Fruit fly (Drosophila melanogaster) whole organism, wandering third instar larva: ENCODE data around the gene mura.

ENCODE experiments used
- Abd-B ChIP-seq: fragments of >200 bp; optimal IDR thresholded peaks from 2 replicates; lab custom pipeline; 2017; ENCODE audit warnings: missing biosample characterization, missing genetic modification characterization
- CG32264 ChIP-seq: fragments of 200-800 bp; sonication (Bioruptor generic); optimal IDR thresholded peaks from 2 replicates; lab custom pipeline; 2016; ENCODE audit warnings: missing biosample characterization, missing genetic modification characterization
- CG9705 ChIP-seq: fragments of 200-800 bp; sonication (Bioruptor generic); optimal IDR thresholded peaks from 2 replicates; lab custom pipeline; 2018; ENCODE audit warnings: missing biosample characterization, mild to moderate bottlenecking, missing genetic modification characterization
- CrebA ChIP-seq: fragments of 200-800 bp; sonication (Bioruptor generic); optimal IDR thresholded peaks from 2 replicates; lab custom pipeline; 2016; ENCODE audit warnings: missing biosample characterization, mild to moderate bottlenecking, missing genetic modification characterization, borderline replicate concordance
- Dfd ChIP-seq: fragments of >200 bp; optimal IDR thresholded peaks from 2 replicates; lab custom pipeline; 2017; ENCODE audit warnings: missing biosample characterization, missing genetic modification characterization
- Dif ChIP-seq: fragments of 200-275, 200-300 bp; sonication (Bioruptor generic); optimal IDR thresholded peaks from 2 replicates; lab custom pipeline; 2018; ENCODE audit warnings: missing biosample characterization, missing genetic modification characterization; ENCODE audit not compliant: partially characterized antibody
- GATAd ChIP-seq: sonication (Bioruptor generic); optimal IDR thresholded peaks from 2 replicates; lab custom pipeline; 2016; ENCODE audit warnings: missing biosample characterization, missing genetic modification characterization
- HLH106 ChIP-seq: fragments of 200-800 bp; optimal IDR thresholded peaks from 3 replicates; lab custom pipeline; 2019; ENCODE audit warnings: missing biosample characterization, mild to moderate bottlenecking, missing genetic modification characterization, moderate library complexity
- Hnf4 ChIP-seq: fragments of 200-800 bp; sonication (Bioruptor generic); optimal IDR thresholded peaks from 2 replicates; lab custom pipeline; 2016; ENCODE audit warnings: missing biosample characterization, mild to moderate bottlenecking, missing genetic modification characterization
- Hr78 ChIP-seq: fragments of >200 bp; optimal IDR thresholded peaks from 2 replicates; lab custom pipeline; 2017; ENCODE audit warnings: missing biosample characterization, missing genetic modification characterization
- Hr83 ChIP-seq: fragments of 200-300 bp; sonication (Bioruptor generic); optimal IDR thresholded peaks from 2 replicates; lab custom pipeline; 2016; ENCODE audit warnings: missing biosample characterization, mild to moderate bottlenecking, missing genetic modification characterization, moderate library complexity; ENCODE audit not compliant: poor library complexity, severe bottlenecking
- Jra ChIP-seq: sonication (Bioruptor generic); optimal IDR thresholded peaks from 2 replicates; lab custom pipeline; 2016; ENCODE audit warnings: missing biosample characterization, missing genetic modification characterization
- Mio ChIP-seq: sonication (Bioruptor generic); optimal IDR thresholded peaks from 2 replicates; lab custom pipeline; 2016; ENCODE audit warnings: missing biosample characterization, missing genetic modification characterization
- Myc ChIP-seq: fragments of >200 bp; optimal IDR thresholded peaks from 2 replicates; lab custom pipeline; 2017
- N ChIP-seq: fragments of >200 bp; optimal IDR thresholded peaks from 2 replicates; lab custom pipeline; 2018; ENCODE audit warnings: missing biosample characterization, missing external identifiers, missing genetic modification characterization
- OdsH ChIP-seq: fragments of 200-800 bp; sonication (Bioruptor generic); optimal IDR thresholded peaks from 2 replicates; lab custom pipeline; 2016; ENCODE audit warnings: missing biosample characterization, mild to moderate bottlenecking, missing genetic modification characterization
- Rel ChIP-seq, 2 experiments: fragments of 200-800 bp; sonication (Bioruptor generic) in 1 of 2; optimal IDR thresholded peaks; 2 replicates in 1 of 2; 3 replicates in 1 of 2; lab custom pipeline; 2016 to 2019; ENCODE audit warnings: mild to moderate bottlenecking in 2 of 2, missing biosample characterization in 2 of 2, missing genetic modification characterization in 2 of 2, moderate library complexity in 1 of 2
- Sp1 ChIP-seq: fragments of 200-800 bp; sonication (Bioruptor generic); optimal IDR thresholded peaks from 3 replicates; lab custom pipeline; 2019; ENCODE audit warnings: missing biosample characterization, mild to moderate bottlenecking, missing genetic modification characterization, moderate library complexity
- Vsx2 ChIP-seq: fragments of 200-300, 225-300 bp; sonication (Bioruptor generic); optimal IDR thresholded peaks from 2 replicates; lab custom pipeline; 2018; ENCODE audit warnings: missing biosample characterization, missing genetic modification characterization; ENCODE audit not compliant: partially characterized antibody
- br ChIP-seq: fragments of 200-800 bp; sonication (Bioruptor generic); optimal IDR thresholded peaks from 2 replicates; lab custom pipeline; 2016; ENCODE audit warnings: missing biosample characterization, missing genetic modification characterization
- brk ChIP-seq: fragments of 200-800 bp; sonication (Bioruptor generic); optimal IDR thresholded peaks from 2 replicates; lab custom pipeline; 2016; ENCODE audit warnings: missing biosample characterization, mild to moderate bottlenecking, missing genetic modification characterization
- dl ChIP-seq, 2 experiments: fragments of 175-275, 200-275 bp in 1 of 2; fragments of 200-275 bp in 1 of 2; sonication (Bioruptor generic); optimal IDR thresholded peaks; lab custom pipeline; 2018; ENCODE audit warnings: mild to moderate bottlenecking in 2 of 2, missing biosample characterization in 2 of 2, missing genetic modification characterization in 2 of 2, moderate library complexity in 2 of 2; ENCODE audit not compliant: partially characterized antibody in 2 of 2, insufficient read depth in 1 of 2
- dmrt93B ChIP-seq: fragments of 200-800 bp; sonication (Bioruptor generic); optimal IDR thresholded peaks from 2 replicates; lab custom pipeline; 2018; ENCODE audit warnings: missing biosample characterization, mild to moderate bottlenecking, missing genetic modification characterization
- dsf ChIP-seq: sonication (Bioruptor generic); optimal IDR thresholded peaks from 2 replicates; lab custom pipeline; 2016; ENCODE audit warnings: missing biosample characterization, missing genetic modification characterization, borderline replicate concordance
- ey ChIP-seq: fragments of 200-800 bp; sonication (Bioruptor generic); optimal IDR thresholded peaks from 2 replicates; lab custom pipeline; 2016; ENCODE audit warnings: missing biosample characterization, missing genetic modification characterization
- foxo ChIP-seq, 2 experiments: fragments of 200-800 bp; sonication (Bioruptor generic); optimal IDR thresholded peaks; 2 replicates in 1 of 2; 3 replicates in 1 of 2; lab custom pipeline; 2016 to 2017; ENCODE audit warnings: missing biosample characterization in 2 of 2, missing genetic modification characterization in 2 of 2
- fru ChIP-seq: fragments of 200-800 bp; sonication (Bioruptor generic); optimal IDR thresholded peaks from 3 replicates; lab custom pipeline; 2016; ENCODE audit warnings: missing biosample characterization, mild to moderate bottlenecking, missing genetic modification characterization
- h ChIP-seq: fragments of 200-800 bp; sonication (Bioruptor generic); optimal IDR thresholded peaks from 3 replicates; lab custom pipeline; 2016; ENCODE audit warnings: missing biosample characterization, mild to moderate bottlenecking, missing genetic modification characterization
- jim ChIP-seq: fragments of 175-275, 200-325 bp; sonication (Bioruptor generic); optimal IDR thresholded peaks from 2 replicates; lab custom pipeline; 2016; ENCODE audit warnings: missing biosample characterization, mild to moderate bottlenecking, missing genetic modification characterization
- lola ChIP-seq: fragments of >200 bp; optimal IDR thresholded peaks from 2 replicates; lab custom pipeline; 2017; ENCODE audit warnings: missing biosample characterization, missing genetic modification characterization
- pan ChIP-seq: fragments of >200 bp; optimal IDR thresholded peaks from 2 replicates; lab custom pipeline; 2017
- psq ChIP-seq: fragments of 200-800 bp; sonication (Bioruptor generic); optimal IDR thresholded peaks from 3 replicates; lab custom pipeline; 2017; ENCODE audit warnings: missing biosample characterization, mild to moderate bottlenecking, missing genetic modification characterization, moderate library complexity
- rgr ChIP-seq: fragments of 200-800 bp; sonication (Bioruptor generic); optimal IDR thresholded peaks from 3 replicates; lab custom pipeline; 2016; ENCODE audit warnings: missing biosample characterization, mild to moderate bottlenecking, missing genetic modification characterization
- sage ChIP-seq: fragments of 200-800 bp; sonication (Bioruptor generic); optimal IDR thresholded peaks from 2 replicates; lab custom pipeline; 2016; ENCODE audit warnings: missing biosample characterization, mild to moderate bottlenecking, missing genetic modification characterization
- sv ChIP-seq: fragments of 200-800 bp; sonication (Bioruptor generic); optimal IDR thresholded peaks from 3 replicates; lab custom pipeline; 2016; ENCODE audit warnings: missing biosample characterization, missing genetic modification characterization
- tai ChIP-seq: sonication (Bioruptor generic); optimal IDR thresholded peaks from 2 replicates; lab custom pipeline; 2016; ENCODE audit warnings: missing biosample characterization, missing genetic modification characterization
- usp ChIP-seq: fragments of >200 bp; optimal IDR thresholded peaks from 2 replicates; lab custom pipeline; 2017; ENCODE audit warnings: missing biosample characterization, missing genetic modification characterization
- woc ChIP-seq: sonication (Bioruptor generic); optimal IDR thresholded peaks from 2 replicates; lab custom pipeline; 2016; ENCODE audit warnings: missing biosample characterization, mild to moderate bottlenecking, missing genetic modification characterization

Gene mura

dm6 chr3R:9577382-9578137 lies 26.0 kb upstream of the mura start, which contains the start of the genes Kap-alpha3 and Son:
TSS of gene Kap-alpha3 (minus strand) at chr3R:9577733.
TSS of gene Son (plus strand) at chr3R:9578042.
- peak; percentile 82 for TF ChIP-seq OdsH (GFP tag; lab: Kevin White, UChicago)
- peak; percentile 91 for TF ChIP-seq Sp1 (GFP tag; lab: Kevin White, UChicago)
- TF ChIP-seq CG32264 (GFP tag; lab: Kevin White, UChicago) = peak; percentile 84
- TF ChIP-seq foxo (GFP tag; optimal IDR thresholded peaks at IDR 0.05; lab: Kevin White, UChicago) = peak; percentile 58 to 92
- TF ChIP-seq sage (GFP tag; lab: Kevin White, UChicago) = peak; percentile 65
- TF ChIP-seq Hnf4 = peak; percentile 93
- TF ChIP-seq h (GFP tag; lab: Kevin White, UChicago) = peak; percentile 92
- TF ChIP-seq br (GFP tag; lab: Kevin White, UChicago) = peak; percentile 91
- peak; percentile 95 for TF ChIP-seq CG9705 (GFP tag; lab: Kevin White, UChicago)
- TF ChIP-seq Jra (GFP tag; lab: Kevin White, UChicago) = peak; percentile 88
- TF ChIP-seq N = no peak
- TF ChIP-seq HLH106 = peak; percentile 90
- peak; percentile 91 for TF ChIP-seq fru (GFP tag; lab: Kevin White, UChicago)
- TF ChIP-seq Abd-B = no peak
- TF ChIP-seq CrebA (GFP tag; lab: Kevin White, UChicago) = no peak
- TF ChIP-seq GATAd (GFP tag; lab: Kevin White, UChicago) = peak; percentile 33
- no peak for TF ChIP-seq dl (GFP tag; optimal IDR thresholded peaks at IDR 0.05; lab: Kevin White, UChicago; ENCODE audit: insufficient read depth in 1 of 2, partially characterized antibody in 2 of 2)
- TF ChIP-seq Rel (GFP tag; optimal IDR thresholded peaks at IDR 0.05; lab: Kevin White, UChicago) = no peak
- TF ChIP-seq Rel (tag; optimal IDR thresholded peaks at IDR 0.05; lab: Kevin White, UChicago) = peak; percentile 90
- peak; percentile 91 for TF ChIP-seq sv (GFP tag; lab: Kevin White, UChicago)
- TF ChIP-seq usp (GFP tag; lab: Kevin White, UChicago) = no peak
- TF ChIP-seq dmrt93B (GFP tag; lab: Kevin White, UChicago) = peak; percentile 96
- TF ChIP-seq ey (GFP tag; lab: Kevin White, UChicago) = peak; percentile 86
- no peak for TF ChIP-seq tai
- peak; percentile 80 for TF ChIP-seq Myc (lab: Kevin White, UChicago)
- peak; percentile 80 for TF ChIP-seq psq (GFP tag; lab: Kevin White, UChicago)
- TF ChIP-seq lola (GFP tag; lab: Kevin White, UChicago) = no peak
- TF ChIP-seq Hr83 (GFP tag; lab: Kevin White, UChicago) = peak; percentile 83
- no peak for TF ChIP-seq Dfd
- peak; percentile 93 for TF ChIP-seq woc
- TF ChIP-seq pan (lab: Kevin White, UChicago) = no peak
- peak; percentile 79 for TF ChIP-seq Mio (GFP tag; lab: Kevin White, UChicago)
- TF ChIP-seq rgr (GFP tag; lab: Kevin White, UChicago) = peak; percentile 94
- no peak for TF ChIP-seq Vsx2 (GFP tag; lab: Kevin White, UChicago)
- TF ChIP-seq dsf (GFP tag; lab: Kevin White, UChicago) = peak; percentile 82
- TF ChIP-seq Hr78 (GFP tag; lab: Kevin White, UChicago) = no peak

DNA sequence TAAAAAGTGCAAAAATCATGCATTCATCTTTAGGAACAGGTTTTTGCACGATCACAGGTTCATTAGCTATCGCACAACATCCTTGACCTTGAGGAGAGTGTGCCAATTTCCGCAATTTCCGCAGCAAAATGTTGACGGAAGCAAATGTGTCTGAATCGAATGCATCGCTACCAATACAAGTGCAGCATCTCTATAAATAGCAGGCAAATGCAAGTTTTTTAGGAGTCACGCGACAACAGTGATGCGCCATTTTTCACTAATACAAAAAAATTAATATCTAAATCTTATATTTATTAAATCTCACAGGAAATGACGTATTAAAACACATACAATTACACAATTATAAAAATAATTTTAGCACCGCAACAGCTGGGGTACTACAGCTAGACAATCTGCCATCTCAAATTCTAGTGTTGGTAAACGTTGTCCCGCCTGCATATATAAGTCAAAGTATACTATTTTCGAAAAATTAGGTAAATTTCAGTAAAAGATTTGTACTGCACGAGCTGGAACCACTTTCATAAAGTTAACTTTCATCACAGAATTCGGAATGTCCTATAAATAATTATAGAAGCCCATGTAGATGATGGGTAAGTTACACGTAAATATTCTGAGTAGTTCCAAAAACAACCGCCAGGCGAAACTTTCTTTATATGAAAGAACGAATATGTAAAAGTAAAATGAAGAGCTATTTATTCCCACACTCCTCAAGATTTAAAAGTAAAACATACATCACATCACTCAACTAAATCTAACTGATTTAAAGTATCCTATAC lies 22.4 kb upstream of the mura start, which contains the start of gene CG9399:
Gene CG9399 (minus strand): TSS at position 400 of the 776 bp plus-strand sequence.
- peak; percentile 94 for TF ChIP-seq dsf (GFP tag; lab: Kevin White, UChicago)
- TF ChIP-seq CG9705 (GFP tag; lab: Kevin White, UChicago) = peak; percentile 88
- peak; percentile 97 for TF ChIP-seq Hnf4
- peak in 1 of 2 experiments; percentile 98 for TF ChIP-seq foxo (GFP tag; optimal IDR thresholded peaks at IDR 0.05; lab: Kevin White, UChicago)
- peak; percentile 92 for TF ChIP-seq GATAd (GFP tag; lab: Kevin White, UChicago)
- peak; percentile 95 for TF ChIP-seq dmrt93B (GFP tag; lab: Kevin White, UChicago)
- no peak for TF ChIP-seq Hr78 (GFP tag; lab: Kevin White, UChicago)
- no peak for TF ChIP-seq lola (GFP tag; lab: Kevin White, UChicago)
- peak; percentile 83 for TF ChIP-seq Mio (GFP tag; lab: Kevin White, UChicago)
- peak; percentile 96 for TF ChIP-seq br (GFP tag; lab: Kevin White, UChicago)
- TF ChIP-seq N = no peak
- peak; percentile 87 for TF ChIP-seq Hr83 (GFP tag; lab: Kevin White, UChicago)
- peak; percentile 95 for TF ChIP-seq Jra (GFP tag; lab: Kevin White, UChicago)
- TF ChIP-seq Sp1 (GFP tag; lab: Kevin White, UChicago) = peak; percentile 96
- peak; percentile 52 for TF ChIP-seq jim (GFP tag; lab: Kevin White, UChicago)
- peak; percentile 97 for TF ChIP-seq HLH106
- TF ChIP-seq sage (GFP tag; lab: Kevin White, UChicago) = peak; percentile 89
- peak; percentile 97 for TF ChIP-seq h (GFP tag; lab: Kevin White, UChicago)
- TF ChIP-seq rgr (GFP tag; lab: Kevin White, UChicago) = peak; percentile 98
- no peak for TF ChIP-seq tai
- no peak for TF ChIP-seq Vsx2 (GFP tag; lab: Kevin White, UChicago)
- TF ChIP-seq ey (GFP tag; lab: Kevin White, UChicago) = peak; percentile 95
- no peak for TF ChIP-seq dl (GFP tag; optimal IDR thresholded peaks at IDR 0.05; lab: Kevin White, UChicago; ENCODE audit: insufficient read depth in 1 of 2, partially characterized antibody in 2 of 2)
- no peak for TF ChIP-seq Abd-B
- peak; percentile 97 for TF ChIP-seq Myc (lab: Kevin White, UChicago)
- peak; percentile 94 for TF ChIP-seq psq (GFP tag; lab: Kevin White, UChicago)
- TF ChIP-seq CG32264 (GFP tag; lab: Kevin White, UChicago) = peak; percentile 86
- TF ChIP-seq sv (GFP tag; lab: Kevin White, UChicago) = peak; percentile 98
- peak; percentile 94 for TF ChIP-seq fru (GFP tag; lab: Kevin White, UChicago)
- no peak for TF ChIP-seq usp (GFP tag; lab: Kevin White, UChicago)
- TF ChIP-seq OdsH (GFP tag; lab: Kevin White, UChicago) = peak; percentile 96
- TF ChIP-seq brk = peak; percentile 95
- no peak for TF ChIP-seq CrebA (GFP tag; lab: Kevin White, UChicago)
- no peak for TF ChIP-seq pan (lab: Kevin White, UChicago)
- TF ChIP-seq Dif (GFP tag; lab: Kevin White, UChicago) = no peak
